Fruit fly (Drosophila melanogaster): ENCODE results near the gene CG12320.

CG12320 gene

dm6 chr3R:18279494-18279893 lies 27.0 kb upstream of the CG12320 start, which contains the start of gene CG7142 (continued):
- TF ChIP-seq HLH4C (GFP tag; IDR thresholded peaks at IDR 0.05; ENCODE audit: partially characterized antibody), result no peak
- no peak for TF ChIP-seq Atf6 (GFP tag; IDR thresholded peaks at IDR 0.05)
- TF ChIP-seq cg (GFP tag; optimal IDR thresholded peaks at IDR 0.05), result no peak
- TF ChIP-seq prd (optimal IDR thresholded peaks at IDR 0.05), result no peak
- no peak for TF ChIP-seq prd (GFP tag; IDR thresholded peaks at IDR 0.05)
- TF ChIP-seq cwo (GFP tag; optimal IDR thresholded peaks at IDR 0.05), result peak; percentile 18
- TF ChIP-seq YL-1 (GFP tag; optimal IDR thresholded peaks at IDR 0.05), result no peak
- TF ChIP-seq klu (GFP tag; IDR thresholded peaks at IDR 0.05), result no peak
- no peak for TF ChIP-seq az2 (GFP tag; optimal IDR thresholded peaks at IDR 0.05)
- no peak for TF ChIP-seq schlank (tag; optimal IDR thresholded peaks at IDR 0.05)
- TF ChIP-seq Fer3 (tag; optimal IDR thresholded peaks at IDR 0.05), result no peak
- TF ChIP-seq CG12769 (tag; optimal IDR thresholded peaks at IDR 0.05), result peak; percentile 68
- no peak for TF ChIP-seq Sry-β (GFP tag; optimal IDR thresholded peaks at IDR 0.05)
- TF ChIP-seq Blimp-1 (GFP tag; optimal IDR thresholded peaks at IDR 0.05), result no peak
- TF ChIP-seq Stat92E (GFP tag; optimal IDR thresholded peaks at IDR 0.05), result no peak
- no peak for TF ChIP-seq pb (GFP tag; optimal IDR thresholded peaks at IDR 0.05)
- TF ChIP-seq CG11695 (GFP tag; IDR thresholded peaks at IDR 0.05), result no peak
- peak; percentile 76 for TF ChIP-seq CG18599 (GFP tag; optimal IDR thresholded peaks at IDR 0.05)
- no peak for TF ChIP-seq CG1832 (GFP tag; optimal IDR thresholded peaks at IDR 0.05)
- no peak for TF ChIP-seq tna (GFP tag; IDR thresholded peaks at IDR 0.05; ENCODE audit: partially characterized antibody)

dm6 chr3R:18277406-18277805 lies 24.9 kb upstream of the CG12320 start:
- TF ChIP-seq HLH54F (GFP tag; optimal IDR thresholded peaks at IDR 0.05) (no peak), exex (tag; optimal IDR thresholded peaks at IDR 0.05) (peak; percentile 13), sug (tag; optimal IDR thresholded peaks at IDR 0.05) (peak; percentile 50), CG6854 (GFP tag; optimal IDR thresholded peaks at IDR 0.05) (no peak), prd (optimal IDR thresholded peaks at IDR 0.05) (no peak), prd (GFP tag; IDR thresholded peaks at IDR 0.05) (no peak), Dfd (GFP tag; optimal IDR thresholded peaks at IDR 0.05) (no peak), CG13424 (tag; optimal IDR thresholded peaks at IDR 0.05) (no peak), Med (GFP tag) (peak; percentile 54), mirr (GFP tag; optimal IDR thresholded peaks at IDR 0.05) (peak; percentile 9), aop (GFP tag; IDR thresholded peaks at IDR 0.05) (no peak), Dbx (GFP tag; IDR thresholded peaks at IDR 0.05) (no peak)

dm6 chr3R:18276688-18277087 lies 24.2 kb upstream of the CG12320 start:
- no peak for TF ChIP-seq yki (optimal IDR thresholded peaks at IDR 0.05)
- TF ChIP-seq cato (GFP tag; optimal IDR thresholded peaks at IDR 0.05; ENCODE audit: borderline replicate concordance), result no peak
- no peak for TF ChIP-seq CHES-1-like (GFP tag; optimal IDR thresholded peaks at IDR 0.05)
- no peak for TF ChIP-seq CG11093 (GFP tag; IDR thresholded peaks at IDR 0.05)
- TF ChIP-seq peb (GFP tag; IDR thresholded peaks at IDR 0.05), result no peak
- peak; percentile 68 for TF ChIP-seq CG10274 (GFP tag; optimal IDR thresholded peaks at IDR 0.05)
- peak in 1 of 2 experiments; percentile 87 for TF ChIP-seq Pdp1 (GFP tag; optimal IDR thresholded peaks at IDR 0.05)
- no peak for TF ChIP-seq usp (GFP tag; optimal IDR thresholded peaks at IDR 0.05)
- 0 out of 4 replicates have a peak, but pooled peaks have one; percentile 9 for TF ChIP-seq chinmo (GFP tag; IDR thresholded peaks at IDR 0.05; ENCODE audit: partially characterized antibody)
- no peak for TF ChIP-seq CG16813 (GFP tag; IDR thresholded peaks at IDR 0.05; ENCODE audit: partially characterized antibody)
- TF ChIP-seq CG3838 (GFP tag; optimal IDR thresholded peaks at IDR 0.05), result no peak
- no peak for TF ChIP-seq slou (GFP tag; optimal IDR thresholded peaks at IDR 0.05)
- no peak for TF ChIP-seq Neu2 (GFP tag; optimal IDR thresholded peaks at IDR 0.05; ENCODE audit: borderline replicate concordance)
- TF ChIP-seq onecut (GFP tag; IDR thresholded peaks at IDR 0.05), result no peak
- TF ChIP-seq Ssrp (tag; optimal IDR thresholded peaks at IDR 0.05), result no peak

Measured in whole organism, embryonic.